Worm (Caenorhabditis elegans) whole organism, L4/young adult: ENCODE measurements around the gene C34C6.10.

ENCODE experiments used
- W03F9.2 ChIP-seq: fragments of 150-350 bp; optimal IDR thresholded peaks from 2 replicates; lab custom pipeline; 2014; ENCODE audit warnings: missing biosample characterization, missing genetic modification characterization
- dao-5 ChIP-seq: sonication (generic microtip); optimal IDR thresholded peaks from 2 replicates; lab custom pipeline; 2016; ENCODE audit warnings: missing genotype, missing genetic modification characterization, moderate library complexity, missing compliant biosample characterization
- him-1 ChIP-seq: sonication (generic microtip); optimal IDR thresholded peaks from 2 replicates; lab custom pipeline; 2016; ENCODE audit warnings: missing genotype, missing genetic modification reagents, missing genetic modification characterization, missing compliant biosample characterization

DNA sequence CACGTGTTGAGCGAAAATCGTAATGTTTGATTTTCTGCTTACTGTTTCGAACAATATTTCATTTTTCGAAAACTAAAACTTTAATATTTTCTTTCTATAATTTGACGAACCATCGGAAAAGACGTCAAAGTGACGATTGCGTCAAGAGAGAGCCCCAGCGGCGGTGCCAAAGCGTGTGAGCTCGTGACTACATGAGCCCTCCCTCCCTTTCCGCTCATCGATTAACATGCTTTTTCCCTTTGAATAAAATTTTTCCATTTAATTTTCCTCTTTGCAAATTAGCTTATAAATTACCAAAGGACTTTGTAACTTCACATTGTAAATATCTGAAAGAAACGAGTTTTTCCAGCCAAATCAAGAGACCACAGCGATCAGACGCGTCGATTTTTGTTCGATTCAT, 47.3 kb upstream of the C34C6.10 start:
- TF ChIP-seq dao-5 (tag; lab: Kevin White, UChicago) (no peak), him-1 (tag; lab: Kevin White, UChicago) (no peak), W03F9.2 (no peak)
